Worm (Caenorhabditis elegans) whole organism, L4 larva: Measurements from ENCODE around the gene Y44A6C.2.

Experiments used
- Y75B8A.6 ChIP-seq: fragments of 200-800 bp; sonication (Bioruptor generic); IDR thresholded peaks from 2 replicates; pipeline ENCODE4 v1.3.6; 2022; ENCODE audit warnings: missing genetic modification reagents, missing genetic modification characterization, missing compliant biosample characterization
- dve-1 ChIP-seq: sonication (generic microtip); optimal IDR thresholded peaks from 2 replicates; lab custom pipeline; 2017; ENCODE audit warnings: antibody characterized with exemption, mild to moderate bottlenecking, missing genetic modification characterization, missing compliant biosample characterization; ENCODE audit not compliant: insufficient read depth
- egl-27 ChIP-seq: sonication (generic microtip); optimal IDR thresholded peaks from 3 replicates; lab custom pipeline; 2017; ENCODE audit warnings: missing biosample characterization, missing genetic modification reagents, missing genetic modification characterization
- fos-1 ChIP-seq: fragments of 150-350 bp; optimal IDR thresholded peaks from 2 replicates; lab custom pipeline; 2014; ENCODE audit warnings: missing biosample characterization, missing genetic modification characterization
- lsy-2 ChIP-seq, 2 experiments: fragments of 150-350 bp in 1 of 2; sonication (generic microtip) in 1 of 2; optimal IDR thresholded peaks; 2 replicates each; lab custom pipeline; 2014 to 2017; ENCODE audit warnings: missing biosample characterization in 2 of 2, missing genetic modification characterization in 2 of 2
- nhr-237 ChIP-seq: sonication (generic microtip); optimal IDR thresholded peaks from 2 replicates; lab custom pipeline; 2017; ENCODE audit warnings: missing biosample characterization, missing genetic modification characterization
- zag-1 ChIP-seq: fragments of 150-350 bp; optimal IDR thresholded peaks from 2 replicates; lab custom pipeline; 2014; ENCODE audit warnings: missing biosample characterization, missing genetic modification characterization

DNA sequence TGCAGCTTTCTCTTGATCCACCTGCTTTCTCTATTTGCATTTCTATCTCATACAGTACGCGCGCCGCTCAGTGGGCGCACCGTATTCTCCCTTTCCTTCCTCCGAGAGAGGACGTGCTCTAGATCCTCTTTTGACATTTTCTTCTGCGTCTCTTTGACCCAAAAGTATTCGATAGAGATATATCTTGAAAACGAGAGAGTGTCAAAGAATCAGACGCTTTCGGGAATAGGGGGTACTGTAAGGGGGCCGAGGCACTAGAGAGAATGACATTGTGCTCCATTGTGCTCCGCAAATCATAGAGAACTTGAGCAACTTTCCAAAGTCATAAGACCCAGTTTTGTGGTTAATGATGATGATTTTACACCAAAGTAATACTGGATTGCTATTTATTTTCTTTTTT lies 27.1 kb downstream of the Y44A6C.2 start:
- TF ChIP-seq dve-1 (tag; lab: Kevin White, UChicago) = no peak
- no peak for TF ChIP-seq egl-27 (tag; lab: Kevin White, UChicago)
- no peak for TF ChIP-seq lsy-2 (tag; optimal IDR thresholded peaks at IDR 0.05; lab: Kevin White, UChicago)
- TF ChIP-seq zag-1 (tag; lab: Kevin White, UChicago) = no peak
- no peak for TF ChIP-seq Y75B8A.6 (GFP tag; lab: Robert Waterston, UW)
- TF ChIP-seq fos-1 (tag; lab: Kevin White, UChicago) = no peak
- no peak for TF ChIP-seq nhr-237
